Worm (Caenorhabditis elegans) whole organism, midembryonic: ENCODE measurements around the gene srw-95.

ENCODE experiments used
- T22C8.4 ChIP-seq: fragments of 200-800 bp; sonication (Bioruptor generic); IDR thresholded peaks from 2 replicates; pipeline ENCODE4 v1.3.6; 2022; ENCODE audit warnings: missing genetic modification characterization, missing compliant biosample characterization
- cog-1 ChIP-seq: sonication (generic microtip); optimal IDR thresholded peaks from 2 replicates; lab custom pipeline; 2016; ENCODE audit warnings: missing genetic modification characterization, missing compliant biosample characterization
- flt-1 ChIP-seq: fragments of 200-800 bp; sonication (Bioruptor generic); IDR thresholded peaks from 2 replicates; pipeline ENCODE4 v1.3.6; 2022; ENCODE audit warnings: missing genetic modification characterization, missing compliant biosample characterization
- klf-2 ChIP-seq: fragments of 200-800 bp; sonication (Bioruptor generic); conservative IDR thresholded peaks from 2 replicates; pipeline ENCODE4 v1.3.6; 2022; ENCODE audit warnings: missing genetic modification reagents, missing genetic modification characterization, missing compliant biosample characterization
- med-1 ChIP-seq: sonication (generic microtip); optimal IDR thresholded peaks from 2 replicates; lab custom pipeline; 2017; ENCODE audit warnings: missing genetic modification characterization, mild to moderate bottlenecking, missing compliant biosample characterization, antibody characterized with exemption, missing genetic modification reagents; ENCODE audit not compliant: insufficient read depth
- ref-1 ChIP-seq: fragments of 200-800 bp; sonication (Bioruptor generic); conservative IDR thresholded peaks from 2 replicates; pipeline ENCODE4 v1.3.6; 2022; ENCODE audit warnings: missing genetic modification reagents, missing genetic modification characterization, missing compliant biosample characterization
- tab-1 ChIP-seq: fragments of 200-800 bp; sonication (Bioruptor generic); IDR thresholded peaks from 2 replicates; pipeline ENCODE4 v1.3.6; 2022; ENCODE audit warnings: missing genetic modification characterization, missing compliant biosample characterization
- ztf-23 ChIP-seq: fragments of 200-800 bp; sonication (Bioruptor generic); IDR thresholded peaks from 2 replicates; pipeline ENCODE4 v1.3.6; 2022; ENCODE audit warnings: missing genetic modification reagents, missing genetic modification characterization, missing compliant biosample characterization
- ztf-29 ChIP-seq: fragments of 200-800 bp; sonication (Bioruptor generic); IDR thresholded peaks from 2 replicates; pipeline ENCODE4 v1.3.6; 2022; ENCODE audit warnings: missing genetic modification reagents, missing genetic modification characterization, missing compliant biosample characterization

The srw-95 gene

DNA sequence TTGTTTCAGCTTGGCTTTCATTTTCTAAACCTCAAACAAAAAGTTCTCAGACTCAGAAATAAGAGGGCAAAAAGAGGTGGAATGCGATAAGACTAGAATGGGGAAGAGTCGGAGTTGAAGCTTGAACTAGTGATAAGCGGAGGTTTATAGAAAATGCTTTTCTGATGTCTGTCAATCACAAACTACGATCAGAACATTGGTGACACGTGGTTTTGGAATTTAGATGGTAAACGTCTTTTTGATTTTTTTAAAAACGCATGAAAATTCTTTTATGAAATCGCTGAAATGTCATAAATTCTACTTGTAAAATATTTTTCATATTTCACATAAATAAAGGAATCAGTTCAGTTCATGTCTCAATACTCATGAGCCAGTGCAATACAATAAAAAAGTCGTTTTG lies 9.2 kb downstream of the srw-95 start, which contains the start of gene H06H21.8:
Gene H06H21.8, minus strand, starts transcription at position 78 of the 400 bp plus-strand sequence.
- TF ChIP-seq ztf-23, result no peak
- TF ChIP-seq klf-2, result no peak
- no peak for TF ChIP-seq med-1 (GFP tag; lab: Kevin White, UChicago)
- TF ChIP-seq ztf-29, result no peak
- TF ChIP-seq tab-1 (GFP tag; lab: Robert Waterston, UW), result no peak
- no peak for TF ChIP-seq flt-1 (GFP tag; lab: Robert Waterston, UW)
- TF ChIP-seq T22C8.4 (GFP tag; lab: Robert Waterston, UW), result no peak

DNA sequence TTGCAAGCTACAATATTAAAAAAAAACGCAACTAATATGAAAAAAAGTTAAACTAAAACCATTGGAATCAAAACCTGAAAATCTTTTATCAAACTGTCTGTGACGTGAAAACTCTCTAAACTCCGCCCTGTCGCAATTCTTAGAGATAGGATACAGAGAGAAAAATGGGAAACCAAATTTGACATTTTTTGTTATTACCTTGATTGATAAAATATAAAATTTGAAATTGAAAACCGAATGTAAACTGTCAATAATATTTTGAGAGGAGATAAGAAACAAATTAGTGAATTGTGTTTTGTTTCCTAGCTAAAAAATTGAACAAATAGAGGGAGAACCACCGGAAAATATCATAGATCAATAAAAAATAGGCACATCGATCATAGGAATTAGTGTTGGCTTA lies 10.0 kb downstream of the srw-95 start:
- TF ChIP-seq ztf-29 (no peak), T22C8.4 (GFP tag; lab: Robert Waterston, UW) (no peak), ref-1 (GFP tag; lab: Robert Waterston, UW) (no peak), klf-2 (no peak), cog-1 (no peak), med-1 (GFP tag; lab: Kevin White, UChicago) (no peak), ztf-23 (no peak), tab-1 (GFP tag; lab: Robert Waterston, UW) (no peak), flt-1 (GFP tag; lab: Robert Waterston, UW) (no peak)

DNA sequence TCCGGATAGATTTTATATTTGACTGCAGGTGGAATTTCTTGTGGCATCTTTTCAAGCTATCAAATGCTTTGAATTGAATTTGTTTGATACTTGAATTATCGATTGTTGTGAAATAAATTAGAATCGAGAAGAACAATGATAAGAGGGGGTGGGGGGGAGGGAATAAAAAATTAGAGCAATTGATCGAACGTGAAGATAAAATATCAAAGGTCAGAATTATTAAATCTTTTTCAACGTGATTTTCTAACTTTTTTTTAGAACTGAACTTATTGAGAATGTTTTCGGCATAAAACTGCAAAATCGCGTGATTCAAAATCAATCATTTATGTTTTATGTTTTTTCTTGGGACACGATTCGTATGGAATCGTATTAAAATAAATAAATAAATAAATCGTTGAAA lies 15.3 kb downstream of the srw-95 start, which contains the start of gene mpz-4:
Gene mpz-4, minus strand, starts transcription at position 101 of the 400 bp plus-strand sequence.
- no peak for TF ChIP-seq T22C8.4 (GFP tag; lab: Robert Waterston, UW)
- TF ChIP-seq ref-1 (GFP tag; lab: Robert Waterston, UW), result no peak
- no peak for TF ChIP-seq flt-1 (GFP tag; lab: Robert Waterston, UW)
- no peak for TF ChIP-seq med-1 (GFP tag; lab: Kevin White, UChicago)

DNA sequence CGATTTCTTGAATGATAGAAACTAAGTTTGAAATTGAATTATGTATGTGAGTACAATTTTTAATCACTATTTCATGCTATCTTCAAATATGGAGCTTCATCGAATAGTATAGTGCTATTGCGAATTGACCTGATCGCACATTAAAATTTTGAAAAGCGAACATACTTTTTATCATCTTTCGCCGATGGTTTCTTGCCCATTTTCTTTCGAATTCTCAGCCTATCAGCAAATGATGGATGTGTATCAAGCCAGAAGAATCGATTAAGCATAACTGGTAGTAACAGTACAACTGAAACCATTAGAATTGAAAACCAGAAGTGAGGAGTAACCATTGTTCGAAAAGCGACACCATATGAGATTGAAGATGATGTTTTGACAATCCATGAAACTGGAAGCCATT lies 17.8 kb downstream of the srw-95 start:
- TF ChIP-seq ztf-23, result no peak
- TF ChIP-seq cog-1, result no peak
- TF ChIP-seq flt-1 (GFP tag; lab: Robert Waterston, UW), result no peak
- no peak for TF ChIP-seq T22C8.4 (GFP tag; lab: Robert Waterston, UW)
- TF ChIP-seq klf-2, result no peak
- no peak for TF ChIP-seq ref-1 (GFP tag; lab: Robert Waterston, UW)
- TF ChIP-seq tab-1 (GFP tag; lab: Robert Waterston, UW), result no peak
- TF ChIP-seq med-1 (GFP tag; lab: Kevin White, UChicago), result no peak

DNA sequence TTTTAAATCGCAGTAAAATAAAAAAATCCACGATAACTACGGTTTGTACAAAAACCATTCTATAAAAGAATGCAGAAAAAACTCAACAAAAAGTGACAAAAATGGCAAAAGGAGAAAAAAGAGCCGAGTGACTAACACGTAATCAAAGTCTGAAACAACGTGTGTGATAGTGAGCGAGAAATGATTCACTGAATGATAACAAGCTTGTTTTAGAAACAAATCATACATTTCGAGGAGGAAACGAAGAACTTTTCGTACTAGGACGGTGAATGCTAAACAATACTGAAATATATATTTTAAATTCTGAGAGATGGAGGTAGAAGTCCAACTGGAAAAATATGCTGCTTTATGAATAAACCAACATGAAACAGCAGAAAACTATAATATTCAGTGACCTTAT lies 30.2 kb downstream of the srw-95 start:
- TF ChIP-seq T22C8.4 (GFP tag; lab: Robert Waterston, UW) (no peak), flt-1 (GFP tag; lab: Robert Waterston, UW) (no peak), med-1 (GFP tag; lab: Kevin White, UChicago) (no peak), ref-1 (GFP tag; lab: Robert Waterston, UW) (no peak), klf-2 (no peak), cog-1 (no peak), tab-1 (GFP tag; lab: Robert Waterston, UW) (no peak), ztf-23 (no peak), ztf-29 (no peak)

DNA sequence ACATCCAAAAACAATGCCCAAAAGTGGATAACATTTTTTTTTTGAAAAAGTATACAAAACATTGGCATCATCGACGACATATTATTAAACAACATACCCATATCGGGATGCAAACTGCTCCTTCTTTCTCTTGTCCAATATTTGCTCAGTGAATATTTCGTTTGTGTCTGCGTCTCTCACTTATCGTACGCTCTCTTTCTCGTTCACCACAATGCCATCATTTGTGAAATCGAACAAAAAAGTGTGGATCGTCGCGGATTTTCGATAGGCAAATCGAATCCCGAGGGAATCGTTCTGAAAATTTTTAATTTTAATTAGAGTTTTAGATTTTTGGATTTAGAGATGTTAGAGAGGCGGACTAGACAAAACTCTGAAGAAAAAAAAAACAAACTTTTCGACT lies 34.9 kb downstream of the srw-95 start, which contains the start of gene tat-2:
Gene tat-2, minus strand, starts transcription at position 101 of the 400 bp plus-strand sequence.
- TF ChIP-seq ztf-23, result no peak
- TF ChIP-seq med-1 (GFP tag; lab: Kevin White, UChicago), result no peak
- TF ChIP-seq T22C8.4 (GFP tag; lab: Robert Waterston, UW), result no peak
- no peak for TF ChIP-seq ztf-29
- no peak for TF ChIP-seq cog-1
- TF ChIP-seq flt-1 (GFP tag; lab: Robert Waterston, UW), result no peak
- no peak for TF ChIP-seq ref-1 (GFP tag; lab: Robert Waterston, UW)
- no peak for TF ChIP-seq klf-2
- no peak for TF ChIP-seq tab-1 (GFP tag; lab: Robert Waterston, UW)

DNA sequence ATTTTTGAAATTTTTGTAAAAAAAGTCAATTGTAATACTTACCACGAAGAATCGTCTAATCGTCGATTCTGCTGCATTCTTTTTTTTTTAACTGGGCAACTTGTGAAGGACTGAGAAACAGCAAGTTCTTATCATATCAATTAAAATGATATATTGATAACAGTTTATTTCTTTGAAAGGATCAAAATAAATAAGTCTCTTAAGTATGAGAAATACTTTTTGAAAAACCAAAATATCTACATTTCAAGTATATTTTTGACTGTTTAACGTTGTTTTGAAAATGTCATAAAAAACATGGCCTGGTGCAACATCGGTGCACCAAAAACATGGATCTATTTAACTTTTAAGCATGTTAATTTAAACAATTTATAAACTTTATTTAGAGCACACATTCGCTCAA lies 44.3 kb downstream of the srw-95 start, which contains the start of gene Y17G9A.2:
Gene Y17G9A.2, minus strand, starts transcription at position 101 of the 400 bp plus-strand sequence.
- TF ChIP-seq klf-2, result no peak
- TF ChIP-seq cog-1, result no peak
- TF ChIP-seq ref-1 (GFP tag; lab: Robert Waterston, UW), result no peak
- no peak for TF ChIP-seq flt-1 (GFP tag; lab: Robert Waterston, UW)
- no peak for TF ChIP-seq med-1 (GFP tag; lab: Kevin White, UChicago)
- no peak for TF ChIP-seq tab-1 (GFP tag; lab: Robert Waterston, UW)
- no peak for TF ChIP-seq ztf-29
- no peak for TF ChIP-seq ztf-23
- no peak for TF ChIP-seq T22C8.4 (GFP tag; lab: Robert Waterston, UW)

DNA sequence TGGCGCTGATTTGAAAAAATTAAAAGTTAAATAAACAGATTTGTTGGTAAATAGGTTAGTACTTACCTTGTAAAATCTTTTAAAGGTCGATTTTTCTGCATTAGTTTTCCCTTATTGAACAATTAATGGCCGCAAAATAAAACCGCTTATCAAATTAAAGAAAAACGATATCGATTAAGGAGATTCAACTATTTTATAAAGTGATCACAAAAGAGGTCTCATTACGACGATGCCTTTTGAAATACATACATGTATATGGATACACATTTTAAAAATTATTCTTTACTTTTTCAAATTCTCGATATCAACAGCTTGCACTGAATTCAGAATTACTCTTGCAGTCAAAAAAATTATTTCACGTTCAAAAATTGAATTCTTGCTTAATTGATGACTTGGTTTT lies 46.7 kb downstream of the srw-95 start, which contains the start of gene Y17G9A.3:
Gene Y17G9A.3, minus strand, starts transcription at position 101 of the 400 bp plus-strand sequence.
- TF ChIP-seq ztf-23 (no peak), T22C8.4 (GFP tag; lab: Robert Waterston, UW) (no peak), klf-2 (no peak), ref-1 (GFP tag; lab: Robert Waterston, UW) (no peak), ztf-29 (no peak), flt-1 (GFP tag; lab: Robert Waterston, UW) (no peak), tab-1 (GFP tag; lab: Robert Waterston, UW) (no peak), cog-1 (no peak), med-1 (GFP tag; lab: Kevin White, UChicago) (no peak)

DNA sequence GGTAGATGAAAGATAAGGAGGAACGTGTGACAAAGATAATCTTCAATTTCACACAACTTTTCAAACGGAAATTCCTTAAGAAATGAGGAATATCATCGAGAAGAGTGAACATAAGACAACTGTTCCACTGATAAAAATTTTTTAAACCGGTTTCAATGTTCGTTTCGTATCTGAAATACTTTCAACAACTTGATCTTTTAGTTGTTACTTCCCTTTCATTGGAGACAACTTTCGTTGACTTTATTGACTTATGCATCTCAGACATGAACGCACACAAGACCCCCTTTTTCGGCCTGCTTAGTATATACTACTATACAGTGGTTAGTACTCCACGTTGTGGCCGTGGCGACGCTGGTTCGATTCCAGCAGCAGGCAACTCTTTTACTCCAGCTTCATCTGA lies 49.6 kb downstream of the srw-95 start, which contains the start of the genes Y17G9A.4 and str-173:
Gene Y17G9A.4, minus strand, starts transcription at position 101 of the 400 bp plus-strand sequence.
Gene str-173, plus strand, starts transcription at position 325 of the 400 bp plus-strand sequence.
- no peak for TF ChIP-seq cog-1
- TF ChIP-seq med-1 (GFP tag; lab: Kevin White, UChicago), result no peak
- no peak for TF ChIP-seq flt-1 (GFP tag; lab: Robert Waterston, UW)
- TF ChIP-seq tab-1 (GFP tag; lab: Robert Waterston, UW), result no peak
- no peak for TF ChIP-seq klf-2
- TF ChIP-seq ref-1 (GFP tag; lab: Robert Waterston, UW), result no peak
- no peak for TF ChIP-seq ztf-29
- no peak for TF ChIP-seq T22C8.4 (GFP tag; lab: Robert Waterston, UW)
- TF ChIP-seq ztf-23, result no peak
